Fruit fly (Drosophila melanogaster) S2 (cell line): ENCODE measurements around the gene Fuca.

Experiments
- CG8478 ChIP-seq: fragments of >200 bp; optimal IDR thresholded peaks from 2 replicates; lab custom pipeline; 2018
- CTCF ChIP-seq, 2 experiments: fragments of >200 bp; optimal IDR thresholded peaks; 2 replicates each; lab custom pipeline; 2018

dm6 chr3L:11542437-11542836 lies 19.9 kb upstream of the Fuca start:
- no peak for TF ChIP-seq CG8478 (lab: Kevin White, UChicago)
- TF ChIP-seq CTCF (optimal IDR thresholded peaks at IDR 0.05; lab: Kevin White, UChicago), result no peak
